Worm (Caenorhabditis elegans) whole organism, late embryonic: Measurements from ENCODE around the gene Y116A8C.3.

Experiments used
- ceh-22 ChIP-seq: sonication (generic microtip); optimal IDR thresholded peaks from 2 replicates; lab custom pipeline; 2017; ENCODE audit warnings: missing biosample characterization, missing genetic modification characterization
- ets-4 ChIP-seq: sonication (generic microtip); optimal IDR thresholded peaks from 2 replicates; lab custom pipeline; 2016; ENCODE audit warnings: missing genetic modification characterization, missing compliant biosample characterization
- fax-1 ChIP-seq: sonication (generic microtip); optimal IDR thresholded peaks from 2 replicates; lab custom pipeline; 2016; ENCODE audit warnings: missing genotype, missing genetic modification characterization, missing compliant biosample characterization
- lin-11 ChIP-seq: fragments of 200-800 bp; sonication (Bioruptor generic); optimal IDR thresholded peaks from 2 replicates; lab custom pipeline; 2018; ENCODE audit warnings: mild to moderate bottlenecking, missing genetic modification characterization, missing compliant biosample characterization
- mec-3 ChIP-seq: sonication (generic microtip); optimal IDR thresholded peaks from 2 replicates; lab custom pipeline; 2016; ENCODE audit warnings: borderline replicate concordance, missing genetic modification characterization, missing compliant biosample characterization
- nfya-1 ChIP-seq: sonication (generic microtip); optimal IDR thresholded peaks from 2 replicates; lab custom pipeline; 2017; ENCODE audit warnings: missing genetic modification characterization, mild to moderate bottlenecking, missing compliant biosample characterization, antibody characterized with exemption, moderate library complexity
- npax-4 ChIP-seq: sonication (generic microtip); optimal IDR thresholded peaks from 2 replicates; lab custom pipeline; 2016; ENCODE audit warnings: missing genetic modification characterization, missing compliant biosample characterization
- ref-2 ChIP-seq: sonication (generic microtip); optimal IDR thresholded peaks from 2 replicates; lab custom pipeline; 2016; ENCODE audit warnings: missing genetic modification characterization, missing compliant biosample characterization
- rnt-1 ChIP-seq: sonication (generic microtip); optimal IDR thresholded peaks from 2 replicates; lab custom pipeline; 2016; ENCODE audit warnings: missing genetic modification characterization, missing compliant biosample characterization
- sox-2 ChIP-seq: fragments of 200-800 bp; sonication (Bioruptor generic); IDR thresholded peaks from 2 replicates; pipeline ENCODE4 v1.3.6; 2022; ENCODE audit warnings: missing genetic modification reagents, missing genetic modification characterization, missing compliant biosample characterization
- tbx-2 ChIP-seq: sonication (generic microtip); optimal IDR thresholded peaks from 2 replicates; lab custom pipeline; 2016; ENCODE audit warnings: missing genetic modification characterization, missing compliant biosample characterization
- unc-55 ChIP-seq: sonication (generic microtip); optimal IDR thresholded peaks from 2 replicates; lab custom pipeline; 2017; ENCODE audit warnings: missing biosample characterization, missing genetic modification reagents, missing genetic modification characterization

- TF ChIP-seq unc-55 (GFP tag; lab: Kevin White, UChicago) (no peak), mec-3 (tag; lab: Kevin White, UChicago) (no peak), ref-2 (tag; lab: Kevin White, UChicago) (no peak), npax-4 (tag; lab: Kevin White, UChicago) (no peak), tbx-2 (tag; lab: Kevin White, UChicago) (no peak), lin-11 (tag; lab: Kevin White, UChicago) (no peak), rnt-1 (no peak), sox-2 (no peak), fax-1 (tag; lab: Kevin White, UChicago) (no peak), nfya-1 (tag; lab: Kevin White, UChicago) (no peak), ceh-22 (tag; lab: Kevin White, UChicago) (no peak), ets-4 (tag; lab: Kevin White, UChicago) (no peak)
Observed at ce11 chrIV:16915751-16916150, at the start of gene Y116A8C.3.
